Worm (Caenorhabditis elegans) whole organism, L2 larva: Measurements from ENCODE around the gene R02D5.1.
A peak's percentile ranks its signal among the peaks of the same experiment; 100 is the strongest.

Experiments
- C34F6.9 ChIP-seq: fragments of 150-350 bp; optimal IDR thresholded peaks from 2 replicates; lab custom pipeline; 2014; ENCODE audit warnings: missing biosample characterization, missing genetic modification characterization
- F13H6.1 ChIP-seq: sonication (generic microtip); optimal IDR thresholded peaks from 2 replicates; lab custom pipeline; 2016; ENCODE audit warnings: missing genetic modification characterization, missing compliant biosample characterization
- R02D3.7 ChIP-seq: fragments of 150-350 bp; optimal IDR thresholded peaks from 2 replicates; lab custom pipeline; 2014; ENCODE audit warnings: missing biosample characterization, missing genetic modification characterization
- Y55F3AM.14 ChIP-seq: fragments of 200-800 bp; sonication (Bioruptor generic); optimal IDR thresholded peaks from 2 replicates; lab custom pipeline; 2018; ENCODE audit warnings: mild to moderate bottlenecking, missing genetic modification characterization, missing compliant biosample characterization
- ZK546.5 ChIP-seq: sonication (generic microtip); optimal IDR thresholded peaks from 2 replicates; lab custom pipeline; 2017; ENCODE audit warnings: missing biosample characterization, missing genetic modification characterization
- alr-1 ChIP-seq: fragments of 150-350 bp; optimal IDR thresholded peaks from 2 replicates; lab custom pipeline; 2014; ENCODE audit warnings: missing biosample characterization, missing genetic modification characterization
- ceh-82 ChIP-seq: fragments of 150-350 bp; optimal IDR thresholded peaks from 2 replicates; lab custom pipeline; 2014; ENCODE audit warnings: missing biosample characterization, missing genetic modification characterization
- crh-2 ChIP-seq: sonication (generic microtip); optimal IDR thresholded peaks from 2 replicates; lab custom pipeline; 2017; ENCODE audit warnings: missing biosample characterization, missing genetic modification characterization
- dmd-4 ChIP-seq: sonication (generic microtip); optimal IDR thresholded peaks from 2 replicates; lab custom pipeline; 2017; ENCODE audit warnings: missing biosample characterization, missing genetic modification characterization
- elt-1 ChIP-seq: fragments of 150-350 bp; optimal IDR thresholded peaks from 2 replicates; lab custom pipeline; 2014; ENCODE audit warnings: missing biosample characterization, missing genetic modification characterization
- fos-1 ChIP-seq: fragments of 150-350 bp; optimal IDR thresholded peaks from 2 replicates; lab custom pipeline; 2014; ENCODE audit warnings: missing biosample characterization, missing genetic modification characterization
- gmeb-1 ChIP-seq: fragments of 150-350 bp; optimal IDR thresholded peaks from 2 replicates; lab custom pipeline; 2014; ENCODE audit warnings: missing biosample characterization, missing genetic modification characterization
- lin-39 ChIP-seq: fragments of 150-350 bp; optimal IDR thresholded peaks from 2 replicates; lab custom pipeline; 2014; ENCODE audit warnings: missing biosample characterization, missing genetic modification reagents, missing genetic modification characterization
- mab-5 ChIP-seq: fragments of 150-350 bp; optimal IDR thresholded peaks from 2 replicates; lab custom pipeline; 2014; ENCODE audit warnings: missing biosample characterization, missing genetic modification characterization
- mdl-1 ChIP-seq, 2 experiments: fragments of 150-350 bp in 1 of 2; sonication (generic microtip) in 1 of 2; optimal IDR thresholded peaks; 2 replicates each; lab custom pipeline; 2017; ENCODE audit warnings: missing biosample characterization in 2 of 2, missing genetic modification characterization in 2 of 2
- nhr-10 ChIP-seq: sonication (generic microtip); optimal IDR thresholded peaks from 2 replicates; lab custom pipeline; 2017; ENCODE audit warnings: missing biosample characterization, missing genetic modification characterization
- nhr-11 ChIP-seq: fragments of 150-350 bp; optimal IDR thresholded peaks from 2 replicates; lab custom pipeline; 2014; ENCODE audit warnings: missing biosample characterization, missing genetic modification characterization
- nhr-237 ChIP-seq: fragments of 150-350 bp; optimal IDR thresholded peaks from 2 replicates; lab custom pipeline; 2014; ENCODE audit warnings: missing biosample characterization, missing genetic modification characterization
- nhr-25 ChIP-seq: fragments of 150-350 bp; sonication (generic microtip); optimal IDR thresholded peaks from 3 replicates; lab custom pipeline; 2014; ENCODE audit warnings: missing biosample characterization, missing genetic modification characterization
- nhr-77 ChIP-seq: fragments of 150-350 bp; optimal IDR thresholded peaks from 2 replicates; lab custom pipeline; 2014; ENCODE audit warnings: missing biosample characterization, missing genetic modification characterization
- sem-4 ChIP-seq: fragments of 150-350 bp; optimal IDR thresholded peaks from 2 replicates; lab custom pipeline; 2014; ENCODE audit warnings: missing biosample characterization, missing genetic modification reagents, missing genetic modification characterization
- skn-1 ChIP-seq: sonication (generic microtip); optimal IDR thresholded peaks from 2 replicates; lab custom pipeline; 2017; ENCODE audit warnings: missing biosample characterization, missing genetic modification characterization
- snpc-4 ChIP-seq: fragments of 150-350 bp; optimal IDR thresholded peaks from 2 replicates; lab custom pipeline; 2014; ENCODE audit warnings: missing biosample characterization, missing genetic modification characterization
- unc-55 ChIP-seq: fragments of 150-350 bp; sonication (generic microtip); optimal IDR thresholded peaks from 3 replicates; lab custom pipeline; 2014; ENCODE audit warnings: missing biosample characterization, missing genetic modification reagents, missing genetic modification characterization
- ztf-4 ChIP-seq: fragments of 150-350 bp; optimal IDR thresholded peaks from 2 replicates; lab custom pipeline; 2014; ENCODE audit warnings: missing biosample characterization, missing genetic modification characterization

Gene R02D5.1

ce11 chrV:14548510-14548909 lies 40.5 kb downstream of the R02D5.1 start:
- peak; percentile 34 for TF ChIP-seq C34F6.9 (tag; lab: Kevin White, UChicago)
- TF ChIP-seq nhr-11 (tag; lab: Kevin White, UChicago), result no peak
- peak; percentile 16 for TF ChIP-seq fos-1 (tag; lab: Kevin White, UChicago)
- TF ChIP-seq alr-1 (tag; lab: Kevin White, UChicago), result no peak
- no peak for TF ChIP-seq crh-2 (tag; lab: Kevin White, UChicago)
- TF ChIP-seq dmd-4 (tag; lab: Kevin White, UChicago), result no peak
- TF ChIP-seq mab-5, result no peak
- TF ChIP-seq ceh-82, result no peak
- no peak for TF ChIP-seq unc-55 (GFP tag; lab: Kevin White, UChicago)

ce11 chrV:14556187-14556586 lies 48.1 kb downstream of the R02D5.1 start, which contains the start of gene srg-47:
Gene srg-47 (minus strand): TSS chrV:14556287.
- no peak for TF ChIP-seq snpc-4 (tag; lab: Kevin White, UChicago)
- TF ChIP-seq sem-4 (tag; lab: Kevin White, UChicago), result no peak
- no peak for TF ChIP-seq F13H6.1
- no peak for TF ChIP-seq elt-1 (tag; lab: Kevin White, UChicago)
- no peak for TF ChIP-seq ztf-4 (tag; lab: Kevin White, UChicago)
- no peak for TF ChIP-seq mdl-1 (tag; optimal IDR thresholded peaks at IDR 0.05; lab: Kevin White, UChicago)
- no peak for TF ChIP-seq R02D3.7 (tag; lab: Kevin White, UChicago)
- no peak for TF ChIP-seq lin-39
- no peak for TF ChIP-seq gmeb-1
- no peak for TF ChIP-seq unc-55 (GFP tag; lab: Kevin White, UChicago)
- TF ChIP-seq nhr-25, result no peak
- no peak for TF ChIP-seq nhr-11 (tag; lab: Kevin White, UChicago)
- TF ChIP-seq nhr-77 (tag; lab: Kevin White, UChicago), result no peak
- TF ChIP-seq Y55F3AM.14 (GFP tag; lab: Kevin White, UChicago), result no peak
- TF ChIP-seq nhr-237 (tag; lab: Kevin White, UChicago), result no peak

ce11 chrV:14558757-14559156 lies 50.7 kb downstream of the R02D5.1 start, which contains the start of gene C53A5.9:
Gene C53A5.9 (minus strand): TSS chrV:14558857.
- TF ChIP-seq C34F6.9 (tag; lab: Kevin White, UChicago) (no peak), ZK546.5 (no peak), Y55F3AM.14 (GFP tag; lab: Kevin White, UChicago) (no peak), nhr-10 (tag; lab: Kevin White, UChicago) (no peak), ztf-4 (tag; lab: Kevin White, UChicago) (no peak), nhr-11 (tag; lab: Kevin White, UChicago) (no peak), skn-1 (tag; lab: Kevin White, UChicago) (no peak), mdl-1 (tag; optimal IDR thresholded peaks at IDR 0.05; lab: Kevin White, UChicago) (no peak)
